Worm (Caenorhabditis elegans) whole organism, L3 larva: ENCODE data around the gene tmc-2.

Experiments used
- R02D3.7 ChIP-seq: fragments of 150-350 bp; optimal IDR thresholded peaks from 2 replicates; lab custom pipeline; 2014; ENCODE audit warnings: missing biosample characterization, missing genetic modification characterization
- aly-2 ChIP-seq: fragments of 150-350 bp; optimal IDR thresholded peaks from 2 replicates; lab custom pipeline; 2014; ENCODE audit warnings: missing biosample characterization, missing genetic modification characterization
- ama-1 ChIP-seq: fragments of 150-350 bp; optimal IDR thresholded peaks from 2 replicates; lab custom pipeline; 2018
- ceh-16 ChIP-seq: sonication (generic microtip); optimal IDR thresholded peaks from 2 replicates; lab custom pipeline; 2017; ENCODE audit warnings: missing biosample characterization, missing genetic modification characterization
- ceh-28 ChIP-seq: fragments of 150-350 bp; optimal IDR thresholded peaks from 2 replicates; lab custom pipeline; 2014; ENCODE audit warnings: missing biosample characterization, missing genetic modification reagents, missing genetic modification characterization
- ceh-82 ChIP-seq: fragments of 150-350 bp; optimal IDR thresholded peaks from 2 replicates; lab custom pipeline; 2014; ENCODE audit warnings: missing biosample characterization, missing genetic modification characterization
- daf-12 ChIP-seq: fragments of 150-350 bp; optimal IDR thresholded peaks from 2 replicates; lab custom pipeline; 2014; ENCODE audit warnings: missing biosample characterization, missing genetic modification reagents, missing genetic modification characterization
- egl-5 ChIP-seq: fragments of 150-350 bp; optimal IDR thresholded peaks from 2 replicates; lab custom pipeline; 2017; ENCODE audit warnings: missing biosample characterization, missing genetic modification reagents, missing genetic modification characterization, inconsistent platforms
- elt-1 ChIP-seq: fragments of 150-350 bp; optimal IDR thresholded peaks from 2 replicates; lab custom pipeline; 2014; ENCODE audit warnings: missing biosample characterization, missing genetic modification characterization
- elt-2 ChIP-seq: sonication (generic microtip); optimal IDR thresholded peaks from 2 replicates; lab custom pipeline; 2016; ENCODE audit warnings: missing genetic modification reagents, mild to moderate bottlenecking, missing genetic modification characterization, missing compliant biosample characterization
- elt-3 ChIP-seq, 3 experiments: fragments of 150-350 bp in 1 of 3; sonication (generic microtip) in 2 of 3; optimal IDR thresholded peaks; 2 replicates in 2 of 3; 4 replicates in 1 of 3; lab custom pipeline; 2014 to 2017; ENCODE audit warnings: missing biosample characterization in 3 of 3, missing genetic modification characterization in 3 of 3
- eor-1 ChIP-seq, 2 experiments: fragments of 150-350 bp; optimal IDR thresholded peaks; 2 replicates each; lab custom pipeline; 2014 to 2018; ENCODE audit warnings: missing biosample characterization in 2 of 2, missing genetic modification characterization in 2 of 2
- fkh-10 ChIP-seq: sonication (generic microtip); optimal IDR thresholded peaks from 2 replicates; lab custom pipeline; 2017; ENCODE audit warnings: missing biosample characterization, missing genetic modification reagents, missing genetic modification characterization
- fkh-2 ChIP-seq: fragments of 150-350 bp; optimal IDR thresholded peaks from 2 replicates; lab custom pipeline; 2014; ENCODE audit warnings: missing biosample characterization, missing genetic modification reagents, missing genetic modification characterization
- fos-1 ChIP-seq: fragments of 150-350 bp; optimal IDR thresholded peaks from 2 replicates; lab custom pipeline; 2014; ENCODE audit warnings: missing biosample characterization, missing genetic modification characterization
- hmg-11 ChIP-seq: sonication (generic microtip); optimal IDR thresholded peaks from 2 replicates; lab custom pipeline; 2016; ENCODE audit warnings: missing genetic modification characterization, missing compliant biosample characterization
- jun-1 ChIP-seq: fragments of 150-350 bp; optimal IDR thresholded peaks from 2 replicates; lab custom pipeline; 2014; ENCODE audit warnings: missing biosample characterization, missing genetic modification reagents, missing genetic modification characterization
- lin-39 ChIP-seq: fragments of 150-350 bp; optimal IDR thresholded peaks from 2 replicates; lab custom pipeline; 2018; ENCODE audit warnings: missing biosample characterization, missing genetic modification reagents, missing genetic modification characterization
- mdl-1 ChIP-seq: fragments of 150-350 bp; optimal IDR thresholded peaks from 2 replicates; lab custom pipeline; 2014; ENCODE audit warnings: missing biosample characterization, missing genetic modification characterization
- nfya-1 ChIP-seq: sonication (generic microtip); optimal IDR thresholded peaks from 2 replicates; lab custom pipeline; 2017; ENCODE audit warnings: missing genetic modification characterization, mild to moderate bottlenecking, missing compliant biosample characterization, antibody characterized with exemption, moderate library complexity; ENCODE audit not compliant: insufficient read depth
- nhr-11 ChIP-seq: fragments of 150-350 bp; optimal IDR thresholded peaks from 2 replicates; lab custom pipeline; 2014; ENCODE audit warnings: missing biosample characterization, missing genetic modification characterization
- nhr-23 ChIP-seq: fragments of 150-350 bp; optimal IDR thresholded peaks from 2 replicates; lab custom pipeline; 2014; ENCODE audit warnings: missing biosample characterization, missing genetic modification reagents, missing genetic modification characterization
- nhr-25 ChIP-seq: sonication (generic microtip); optimal IDR thresholded peaks from 2 replicates; lab custom pipeline; 2017; ENCODE audit warnings: missing biosample characterization, missing genetic modification characterization
- nhr-43 ChIP-seq: sonication (generic microtip); optimal IDR thresholded peaks from 2 replicates; lab custom pipeline; 2016; ENCODE audit warnings: mild to moderate bottlenecking, missing genetic modification characterization, missing compliant biosample characterization; ENCODE audit not compliant: poor library complexity, severe bottlenecking
- nhr-77 ChIP-seq: fragments of 150-350 bp; optimal IDR thresholded peaks from 2 replicates; lab custom pipeline; 2014; ENCODE audit warnings: missing biosample characterization, missing genetic modification characterization
- pha-4 ChIP-seq: fragments of 150-350 bp; optimal IDR thresholded peaks from 2 replicates; lab custom pipeline; 2014; ENCODE audit warnings: missing biosample characterization, missing genetic modification reagents, missing genetic modification characterization
- pqm-1 ChIP-seq: fragments of 150-350 bp; optimal IDR thresholded peaks from 2 replicates; lab custom pipeline; 2017; ENCODE audit warnings: missing biosample characterization, missing genetic modification characterization, inconsistent platforms
- skn-1 ChIP-seq: fragments of 150-350 bp; optimal IDR thresholded peaks from 2 replicates; lab custom pipeline; 2014; ENCODE audit warnings: missing biosample characterization, missing genetic modification characterization
- snpc-4 ChIP-seq: fragments of 150-350 bp; optimal IDR thresholded peaks from 2 replicates; lab custom pipeline; 2014; ENCODE audit warnings: missing biosample characterization, missing genetic modification characterization
- unc-39 ChIP-seq: sonication (generic microtip); optimal IDR thresholded peaks from 4 replicates; lab custom pipeline; 2017; ENCODE audit warnings: missing biosample characterization, missing genetic modification characterization
- unc-62 ChIP-seq: fragments of 150-350 bp; sonication (generic microtip); optimal IDR thresholded peaks from 4 replicates; lab custom pipeline; 2014; ENCODE audit warnings: missing biosample characterization, missing genetic modification reagents, missing genetic modification characterization
- zag-1 ChIP-seq: fragments of 150-350 bp; optimal IDR thresholded peaks from 2 replicates; lab custom pipeline; 2014; ENCODE audit warnings: missing biosample characterization, missing genetic modification characterization
- ztf-11 ChIP-seq: fragments of 150-350 bp; optimal IDR thresholded peaks from 2 replicates; lab custom pipeline; 2014; ENCODE audit warnings: missing biosample characterization, missing genetic modification characterization
- ztf-4 ChIP-seq: fragments of 150-350 bp; optimal IDR thresholded peaks from 2 replicates; lab custom pipeline; 2014; ENCODE audit warnings: missing biosample characterization, missing genetic modification characterization

tmc-2 gene

DNA sequence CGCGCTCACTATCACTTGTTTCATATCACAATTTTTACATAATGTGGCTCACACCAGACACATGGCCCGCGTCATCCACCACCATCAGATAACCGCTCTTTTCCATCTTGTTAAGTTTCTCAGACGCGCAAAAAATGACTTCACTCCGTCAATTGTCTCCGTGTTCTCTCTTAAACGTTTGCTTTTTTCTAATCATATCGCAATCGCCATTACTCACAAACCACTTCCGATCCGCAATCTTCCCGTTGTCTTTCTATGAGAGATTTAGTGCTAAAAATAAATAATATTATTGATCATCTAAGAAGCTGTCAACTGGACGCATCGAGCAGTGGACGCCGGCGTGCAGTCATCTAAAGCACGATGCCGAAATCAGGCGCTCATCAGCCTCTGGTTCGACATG is at the start of gene tmc-2:
Gene tmc-2 (plus strand): TSS at position 301 of the 400 bp plus-strand sequence.
- no peak for TF ChIP-seq pqm-1 (tag; lab: Kevin White, UChicago)
- TF ChIP-seq nhr-43 (tag; lab: Kevin White, UChicago), result no peak
- no peak for TF ChIP-seq lin-39
- no peak for TF ChIP-seq skn-1 (tag; lab: Kevin White, UChicago)
- TF ChIP-seq ceh-28, result no peak
- TF ChIP-seq, all 47 proteins: peak for 0

DNA sequence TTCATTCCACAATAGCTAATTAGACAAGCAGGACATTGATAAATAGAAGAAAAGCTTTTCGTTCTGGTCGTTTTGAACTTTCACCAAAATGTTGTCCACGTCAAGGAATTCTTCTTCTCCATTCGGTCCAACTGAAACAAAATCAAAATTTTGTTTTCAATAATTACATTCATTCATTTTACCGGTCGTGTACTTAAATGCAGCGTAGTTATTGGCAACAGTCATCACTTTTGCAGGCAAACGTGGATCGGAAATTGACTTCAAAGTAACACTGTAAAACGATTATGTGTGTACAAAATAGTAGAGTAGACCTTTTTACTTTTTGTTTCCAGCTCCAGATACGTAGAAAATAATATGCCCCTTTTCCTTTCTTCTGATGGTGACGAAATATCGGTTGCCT is 47.5 kb upstream of the tmc-2 start:
- TF ChIP-seq ceh-16 (tag; lab: Kevin White, UChicago) (no peak), nhr-25 (tag; lab: Kevin White, UChicago) (no peak), egl-5 (no peak), lin-39 (no peak), fos-1 (tag; lab: Kevin White, UChicago) (no peak), hmg-11 (tag; lab: Kevin White, UChicago) (no peak), nhr-11 (tag; lab: Kevin White, UChicago) (no peak), elt-1 (tag; lab: Kevin White, UChicago) (no peak), mdl-1 (tag; lab: Kevin White, UChicago) (no peak), unc-62 (GFP tag; lab: Kevin White, UChicago) (no peak)

DNA sequence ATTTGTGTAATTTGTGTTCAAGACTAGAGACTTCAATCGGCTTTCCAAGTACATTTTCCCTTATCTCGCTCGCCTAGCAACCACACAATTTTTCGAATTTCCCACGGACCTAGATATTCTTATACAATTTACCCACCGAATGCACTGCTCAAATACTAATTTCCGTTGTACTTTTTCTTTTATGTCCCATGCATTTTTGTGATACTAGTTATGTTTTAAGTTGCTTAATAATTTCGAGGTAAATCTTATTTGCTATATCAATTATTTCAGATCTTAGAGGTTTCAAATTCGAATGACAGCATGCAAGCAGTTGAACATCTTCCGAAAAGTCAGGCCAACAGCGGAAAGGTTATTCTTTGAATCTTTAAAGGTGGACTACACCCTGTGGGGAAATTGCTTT is 44.0 kb upstream of the tmc-2 start, which contains the start of gene F18G5.1:
Gene F18G5.1 (plus strand): TSS at position 301 of the 400 bp plus-strand sequence.
- TF ChIP-seq hmg-11 (tag; lab: Kevin White, UChicago), result no peak
- TF ChIP-seq nhr-11 (tag; lab: Kevin White, UChicago), result no peak
- TF ChIP-seq nhr-77 (tag; lab: Kevin White, UChicago), result no peak

- TF ChIP-seq eor-1 (tag; optimal IDR thresholded peaks at IDR 0.05; lab: Kevin White, UChicago) (no peak), elt-2 (tag; lab: Kevin White, UChicago) (peak; percentile 33)
These were observed 41.8 kb upstream of the tmc-2 start for ce11 chrX:9261626-9262189.

DNA sequence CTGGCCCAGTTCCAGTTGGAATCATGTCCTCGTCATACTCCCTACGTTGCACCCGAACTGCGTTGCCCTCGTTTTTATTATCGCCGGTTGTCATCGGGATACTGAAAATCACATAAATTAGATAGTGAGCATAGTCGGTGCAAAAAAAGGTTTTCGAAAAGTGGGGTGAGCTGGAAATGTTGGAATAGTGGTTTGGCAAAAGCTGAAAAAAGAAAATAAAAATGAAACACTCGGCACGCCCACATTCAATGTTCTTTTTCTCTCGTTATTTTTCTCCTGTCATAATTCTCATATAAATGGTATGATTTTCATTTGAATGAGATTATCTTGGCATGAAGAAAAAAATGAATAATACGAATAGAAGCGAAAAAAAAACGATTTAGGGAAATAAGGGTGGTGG is 39.3 kb upstream of the tmc-2 start, which contains the start of gene F18G5.6:
Gene F18G5.6 (minus strand): TSS at position 101 of the 400 bp plus-strand sequence.
- TF ChIP-seq nhr-43 (tag; lab: Kevin White, UChicago), result no peak
- TF ChIP-seq nfya-1, result no peak
- no peak for TF ChIP-seq snpc-4 (tag; lab: Kevin White, UChicago)
- TF ChIP-seq nhr-23 (tag; lab: Kevin White, UChicago), result no peak
- TF ChIP-seq unc-39 (tag; lab: Kevin White, UChicago), result no peak
- no peak for TF ChIP-seq elt-3 (tag; optimal IDR thresholded peaks at IDR 0.05; lab: Kevin White, UChicago)
- TF ChIP-seq ztf-4 (tag; lab: Kevin White, UChicago), result no peak
- TF ChIP-seq fkh-10, result no peak
- TF ChIP-seq R02D3.7, result no peak
- no peak for TF ChIP-seq fkh-2
- TF ChIP-seq pqm-1 (tag; lab: Kevin White, UChicago), result no peak
- TF ChIP-seq ztf-11 (tag; lab: Kevin White, UChicago), result no peak
- TF ChIP-seq, all 47 proteins: peak for 0

- TF ChIP-seq egl-5 (peak; percentile 24), daf-12 (tag; lab: Kevin White, UChicago) (no peak), nhr-11 (tag; lab: Kevin White, UChicago) (no peak), nfya-1 (peak; percentile 37), ama-1 (peak; percentile 61), lin-39 (peak; percentile 76), zag-1 (tag; lab: Kevin White, UChicago) (no peak), pha-4 (tag; lab: Kevin White, UChicago) (peak; percentile 80), aly-2 (tag; lab: Kevin White, UChicago) (no peak), R02D3.7 (no peak), snpc-4 (tag; lab: Kevin White, UChicago) (no peak), pqm-1 (tag; lab: Kevin White, UChicago) (peak; percentile 88), jun-1 (peak; percentile 12), ceh-82 (no peak), mdl-1 (tag; lab: Kevin White, UChicago) (peak; percentile 42), elt-2 (tag; lab: Kevin White, UChicago) (peak; percentile 96)
These were observed 38.9 kb upstream of the tmc-2 start for ce11 chrX:9264636-9265035.
